Worm (Caenorhabditis elegans) whole organism, L1 larva: ENCODE data around the gene Y75B8A.32.
A peak's percentile ranks its signal among the peaks of the same experiment; 100 is the strongest.

Experiments
- C16A3.4 ChIP-seq: fragments of 150-350 bp; optimal IDR thresholded peaks from 2 replicates; lab custom pipeline; 2014; ENCODE audit warnings: missing biosample characterization, missing genetic modification characterization
- C34B4.2 ChIP-seq: sonication (generic microtip); optimal IDR thresholded peaks from 2 replicates; lab custom pipeline; 2017; ENCODE audit warnings: mild to moderate bottlenecking, missing genetic modification characterization, missing compliant biosample characterization
- alr-1 ChIP-seq: fragments of 200-800 bp; sonication (Bioruptor generic); optimal IDR thresholded peaks from 2 replicates; lab custom pipeline; 2018; ENCODE audit warnings: borderline replicate concordance, mild to moderate bottlenecking, missing genetic modification characterization, missing compliant biosample characterization
- ama-1 ChIP-seq: fragments of 150-350 bp; optimal IDR thresholded peaks from 2 replicates; lab custom pipeline; 2014
- blmp-1 ChIP-seq: fragments of 150-350 bp; optimal IDR thresholded peaks from 2 replicates; lab custom pipeline; 2014; ENCODE audit warnings: missing biosample characterization, missing genetic modification characterization
- ceh-63 ChIP-seq: fragments of 200-800 bp; sonication (Bioruptor generic); optimal IDR thresholded peaks from 2 replicates; lab custom pipeline; 2018; ENCODE audit warnings: mild to moderate bottlenecking, missing genetic modification characterization, missing compliant biosample characterization
- ceh-8 ChIP-seq: fragments of 200-800 bp; sonication (Bioruptor generic); optimal IDR thresholded peaks from 2 replicates; lab custom pipeline; 2018; ENCODE audit warnings: mild to moderate bottlenecking, missing genetic modification characterization, moderate library complexity, missing compliant biosample characterization
- ceh-82 ChIP-seq, 3 experiments: fragments of 150-350 bp in 1 of 3; sonication (generic microtip) in 2 of 3; optimal IDR thresholded peaks; 2 replicates each; lab custom pipeline; 2014 to 2017; ENCODE audit warnings: missing biosample characterization in 3 of 3, missing genetic modification characterization in 3 of 3
- dpl-1 ChIP-seq, 3 experiments: fragments of 150-350 bp in 2 of 3; sonication (generic microtip) in 1 of 3; optimal IDR thresholded peaks; 2 replicates each; lab custom pipeline; 2014 to 2017; ENCODE audit warnings: missing biosample characterization in 3 of 3, missing genetic modification characterization in 3 of 3, missing genetic modification reagents in 3 of 3
- efl-1 ChIP-seq, 4 experiments: fragments of 150-350 bp; optimal IDR thresholded peaks in 3 of 4; peaks in 1 of 4; 1 replicate in 1 of 4; 2 replicates in 3 of 4; lab custom pipeline; 2014; ENCODE audit warnings: missing biosample characterization in 2 of 4, missing genetic modification characterization in 2 of 4, missing genetic modification reagents in 2 of 4
- efl-3 ChIP-seq: fragments of 200-800 bp; sonication (Bioruptor generic); optimal IDR thresholded peaks from 2 replicates; lab custom pipeline; 2018; ENCODE audit warnings: mild to moderate bottlenecking, missing genetic modification characterization, missing compliant biosample characterization
- egl-13 ChIP-seq: sonication (generic microtip); optimal IDR thresholded peaks from 2 replicates; lab custom pipeline; 2016; ENCODE audit warnings: missing genotype, missing genetic modification reagents, missing genetic modification characterization, missing compliant biosample characterization
- egl-27 ChIP-seq, 2 experiments: fragments of 150-350 bp in 1 of 2; sonication (generic microtip); optimal IDR thresholded peaks; 3 replicates each; lab custom pipeline; 2017 to 2018; ENCODE audit warnings: missing biosample characterization in 2 of 2, missing genetic modification characterization in 2 of 2, missing genetic modification reagents in 2 of 2
- elt-2 ChIP-seq: sonication (generic microtip); optimal IDR thresholded peaks from 2 replicates; lab custom pipeline; 2016; ENCODE audit warnings: missing genetic modification characterization, mild to moderate bottlenecking, inconsistent platforms, missing compliant biosample characterization, missing genetic modification reagents
- ets-5 ChIP-seq: fragments of 200-800 bp; sonication (Bioruptor generic); IDR thresholded peaks from 2 replicates; pipeline ENCODE4 v1.3.6; 2022; ENCODE audit warnings: missing genetic modification characterization, missing compliant biosample characterization
- grh-1 ChIP-seq: fragments of 200-800 bp; sonication (Bioruptor generic); IDR thresholded peaks from 2 replicates; pipeline ENCODE4 v1.3.6; 2022; ENCODE audit warnings: missing genetic modification reagents, missing genetic modification characterization, missing compliant biosample characterization
- hlh-17 ChIP-seq: fragments of 200-800 bp; sonication (Bioruptor generic); optimal IDR thresholded peaks from 2 replicates; lab custom pipeline; 2018; ENCODE audit warnings: missing genetic modification characterization, mild to moderate bottlenecking, missing compliant biosample characterization, moderate library complexity, borderline replicate concordance
- hlh-4 ChIP-seq: sonication (generic microtip); optimal IDR thresholded peaks from 2 replicates; lab custom pipeline; 2016; ENCODE audit warnings: mild to moderate bottlenecking, missing genetic modification characterization, missing compliant biosample characterization
- hpl-2 ChIP-seq: fragments of 150-350 bp; optimal IDR thresholded peaks from 2 replicates; lab custom pipeline; 2014; ENCODE audit warnings: missing biosample characterization, missing genetic modification reagents, missing genetic modification characterization
- irx-1 ChIP-seq: sonication (generic microtip); optimal IDR thresholded peaks from 2 replicates; lab custom pipeline; 2016; ENCODE audit warnings: missing genetic modification characterization, missing compliant biosample characterization
- isw-1 ChIP-seq: fragments of 200-800 bp; sonication (Bioruptor generic); IDR thresholded peaks from 2 replicates; pipeline ENCODE4 v1.3.6; 2022; ENCODE audit warnings: missing genetic modification characterization, missing compliant biosample characterization
- jun-1 ChIP-seq: fragments of 150-350 bp; optimal IDR thresholded peaks from 2 replicates; lab custom pipeline; 2014; ENCODE audit warnings: missing biosample characterization, missing genetic modification reagents, missing genetic modification characterization
- lin-13 ChIP-seq: fragments of 150-350 bp; optimal IDR thresholded peaks from 2 replicates; lab custom pipeline; 2014; ENCODE audit warnings: missing biosample characterization, missing genetic modification reagents, missing genetic modification characterization
- lin-14 ChIP-seq: fragments of 200-800 bp; sonication (Bioruptor generic); optimal IDR thresholded peaks from 2 replicates; lab custom pipeline; 2018; ENCODE audit warnings: mild to moderate bottlenecking, missing genetic modification characterization, moderate library complexity, missing compliant biosample characterization
- lin-15B ChIP-seq: fragments of 150-350 bp; sonication (generic microtip); optimal IDR thresholded peaks from 3 replicates; lab custom pipeline; 2014; ENCODE audit warnings: missing biosample characterization, missing genetic modification characterization
- lin-35 ChIP-seq, 2 experiments: fragments of 150-350 bp; optimal IDR thresholded peaks; 2 replicates each; lab custom pipeline; 2014; ENCODE audit warnings: missing biosample characterization in 2 of 2, missing genetic modification characterization in 2 of 2, missing genetic modification reagents in 2 of 2
- lir-3 ChIP-seq: sonication (generic microtip); optimal IDR thresholded peaks from 2 replicates; lab custom pipeline; 2016; ENCODE audit warnings: mild to moderate bottlenecking, missing genetic modification characterization, moderate library complexity, missing compliant biosample characterization; ENCODE audit not compliant: poor library complexity
- lsy-2 ChIP-seq, 2 experiments: fragments of 150-350 bp; optimal IDR thresholded peaks; 2 replicates each; lab custom pipeline; 2014; ENCODE audit warnings: missing biosample characterization in 2 of 2, missing genetic modification characterization in 2 of 2
- mdl-1 ChIP-seq, 2 experiments: fragments of 150-350 bp; optimal IDR thresholded peaks; 2 replicates each; lab custom pipeline; 2014 to 2017; ENCODE audit warnings: missing biosample characterization in 2 of 2, missing genetic modification characterization in 2 of 2, inconsistent platforms in 1 of 2
- mef-2 ChIP-seq: fragments of 150-350 bp; optimal IDR thresholded peaks from 2 replicates; lab custom pipeline; 2014; ENCODE audit warnings: missing biosample characterization, missing genetic modification characterization
- mep-1 ChIP-seq: fragments of 150-350 bp; optimal IDR thresholded peaks from 2 replicates; lab custom pipeline; 2014; ENCODE audit warnings: missing biosample characterization, missing genetic modification characterization
- nhr-11 ChIP-seq: fragments of 150-350 bp; optimal IDR thresholded peaks from 2 replicates; lab custom pipeline; 2014; ENCODE audit warnings: missing biosample characterization, missing genetic modification characterization
- nhr-12 ChIP-seq: sonication (generic microtip); optimal IDR thresholded peaks from 2 replicates; lab custom pipeline; 2017; ENCODE audit warnings: missing biosample characterization, missing genetic modification characterization
- nhr-237 ChIP-seq: fragments of 150-350 bp; optimal IDR thresholded peaks from 2 replicates; lab custom pipeline; 2014; ENCODE audit warnings: missing biosample characterization, missing genetic modification characterization
- nhr-28 ChIP-seq: fragments of 150-350 bp; optimal IDR thresholded peaks from 2 replicates; lab custom pipeline; 2014; ENCODE audit warnings: missing biosample characterization, missing genetic modification characterization
- nhr-47 ChIP-seq: sonication (generic microtip); optimal IDR thresholded peaks from 2 replicates; lab custom pipeline; 2016; ENCODE audit warnings: mild to moderate bottlenecking, missing genetic modification characterization, moderate library complexity, missing compliant biosample characterization
- nhr-71 ChIP-seq: sonication (generic microtip); optimal IDR thresholded peaks from 2 replicates; lab custom pipeline; 2016; ENCODE audit warnings: mild to moderate bottlenecking, missing genetic modification characterization, moderate library complexity, missing compliant biosample characterization
- nhr-77 ChIP-seq: fragments of 150-350 bp; optimal IDR thresholded peaks from 2 replicates; lab custom pipeline; 2014; ENCODE audit warnings: missing biosample characterization, missing genetic modification characterization
- pag-3 ChIP-seq: sonication (generic microtip); optimal IDR thresholded peaks from 2 replicates; lab custom pipeline; 2017; ENCODE audit warnings: missing genetic modification characterization, mild to moderate bottlenecking, missing compliant biosample characterization, antibody characterized with exemption, borderline replicate concordance; ENCODE audit not compliant: insufficient read depth
- pax-3 ChIP-seq: fragments of 200-800 bp; sonication (Bioruptor generic); optimal IDR thresholded peaks from 2 replicates; lab custom pipeline; 2018; ENCODE audit warnings: mild to moderate bottlenecking, missing genetic modification characterization, moderate library complexity, missing compliant biosample characterization
- pqm-1 ChIP-seq: sonication (generic microtip); optimal IDR thresholded peaks from 3 replicates; lab custom pipeline; 2017; ENCODE audit warnings: missing biosample characterization, missing genetic modification characterization
- skn-1 ChIP-seq: fragments of 150-350 bp; optimal IDR thresholded peaks from 2 replicates; lab custom pipeline; 2014; ENCODE audit warnings: missing biosample characterization, missing genetic modification characterization
- snpc-4 ChIP-seq: fragments of 150-350 bp; optimal IDR thresholded peaks from 2 replicates; lab custom pipeline; 2014; ENCODE audit warnings: missing biosample characterization, missing genetic modification characterization
- snu-23 ChIP-seq: sonication (generic microtip); optimal IDR thresholded peaks from 2 replicates; lab custom pipeline; 2016; ENCODE audit warnings: missing genetic modification characterization, missing compliant biosample characterization
- sptf-1 ChIP-seq: fragments of 150-350 bp; optimal IDR thresholded peaks from 2 replicates; lab custom pipeline; 2014; ENCODE audit warnings: missing biosample characterization, missing genetic modification characterization
- sup-37 ChIP-seq: fragments of 200-800 bp; sonication (Bioruptor generic); optimal IDR thresholded peaks from 2 replicates; lab custom pipeline; 2018; ENCODE audit warnings: mild to moderate bottlenecking, missing genetic modification characterization, missing compliant biosample characterization
- tbx-2 ChIP-seq: sonication (generic microtip); optimal IDR thresholded peaks from 2 replicates; lab custom pipeline; 2016; ENCODE audit warnings: missing genetic modification characterization, missing compliant biosample characterization
- unc-130 ChIP-seq: fragments of 150-350 bp; optimal IDR thresholded peaks from 2 replicates; lab custom pipeline; 2017; ENCODE audit warnings: missing biosample characterization, missing genetic modification characterization, inconsistent platforms
- xbp-1 ChIP-seq: sonication (generic microtip); optimal IDR thresholded peaks from 2 replicates; lab custom pipeline; 2016; ENCODE audit warnings: missing genetic modification characterization, missing compliant biosample characterization
- ztf-11 ChIP-seq, 2 experiments: sonication (generic microtip); optimal IDR thresholded peaks; 2 replicates each; lab custom pipeline; 2016 to 2017; ENCODE audit warnings: missing genetic modification characterization in 2 of 2, missing biosample characterization in 1 of 2, missing compliant biosample characterization in 1 of 2

Gene Y75B8A.32

DNA sequence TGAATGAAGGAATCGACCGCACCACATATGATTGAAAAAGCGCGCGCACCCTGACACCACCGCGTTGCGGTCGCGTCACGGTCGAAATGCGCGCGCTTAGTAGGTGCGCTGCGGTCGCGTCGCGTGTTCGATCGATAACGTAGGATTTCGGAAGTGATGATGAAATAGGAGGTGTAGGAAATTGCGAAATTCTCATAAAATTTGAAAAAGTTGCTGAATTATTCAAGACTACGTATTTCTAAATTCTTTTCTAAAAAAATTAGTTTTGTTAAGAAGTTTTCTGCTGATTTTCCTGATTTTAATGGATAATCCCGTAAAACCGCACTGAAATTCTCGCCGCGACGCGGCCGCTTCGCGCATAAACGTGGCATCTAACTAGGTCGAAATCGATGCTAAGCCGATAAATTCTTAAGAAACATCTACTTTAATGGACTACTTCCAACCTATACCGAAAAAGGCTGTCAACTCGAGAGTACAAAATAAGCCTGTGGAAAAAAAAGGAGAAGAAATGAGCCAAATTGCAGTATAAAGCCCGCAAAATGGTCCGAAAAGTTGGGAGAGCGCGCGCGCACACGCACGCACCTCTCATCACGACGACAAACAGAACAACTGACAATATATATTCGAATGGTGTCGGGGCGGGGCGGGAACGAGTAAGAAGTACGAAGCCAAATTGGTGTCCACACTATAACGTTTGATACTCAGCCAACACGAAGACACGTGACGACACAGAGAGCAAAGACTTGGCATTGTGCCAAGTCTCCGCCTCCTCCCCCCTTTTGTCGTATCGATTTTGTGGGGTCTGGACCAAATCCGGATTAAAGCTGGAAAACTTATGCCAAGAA lies 10.3 kb upstream of the Y75B8A.32 start, which contains the start of gene his-72:
Gene his-72, minus strand, starts transcription at position 589 of the 845 bp plus-strand sequence.
- TF ChIP-seq ztf-11 (tag; optimal IDR thresholded peaks at IDR 0.05; lab: Kevin White, UChicago) (peak in 1 of 2 experiments; percentile 60), ceh-82 (tag; optimal IDR thresholded peaks at IDR 0.05; lab: Kevin White, UChicago) (peak in 2 of 3 experiments; percentile 56 to 75), lin-14 (peak; percentile 85), xbp-1 (tag; lab: Kevin White, UChicago) (peak; percentile 29), mef-2 (no peak), nhr-11 (no peak), dpl-1 (GFP tag; optimal IDR thresholded peaks at IDR 0.05; lab: Kevin White, UChicago) (peak; percentile 41 to 62 (median 50)), tbx-2 (peak; percentile 48), lin-15B (tag; lab: Kevin White, UChicago) (no peak), egl-27 (tag; optimal IDR thresholded peaks at IDR 0.05; lab: Kevin White, UChicago) (no peak), sptf-1 (tag; lab: Kevin White, UChicago) (no peak), lsy-2 (tag; optimal IDR thresholded peaks at IDR 0.05; lab: Kevin White, UChicago) (peak; percentile 47 to 53), snpc-4 (tag; lab: Kevin White, UChicago) (no peak), nhr-47 (tag; lab: Kevin White, UChicago) (peak; percentile 66), elt-2 (tag; lab: Kevin White, UChicago) (peak; percentile 31), hpl-2 (GFP tag; lab: Kevin White, UChicago) (no peak), lin-35 (GFP tag; optimal IDR thresholded peaks at IDR 0.05; lab: Kevin White, UChicago) (peak; percentile 46 to 63), pag-3 (tag; lab: Kevin White, UChicago) (no peak), mep-1 (peak; percentile 40), nhr-237 (tag; lab: Kevin White, UChicago) (no peak), pqm-1 (tag; lab: Kevin White, UChicago) (no peak), mdl-1 (tag; optimal IDR thresholded peaks at IDR 0.05; lab: Kevin White, UChicago) (peak; percentile 42 to 47), nhr-77 (no peak), alr-1 (tag; lab: Kevin White, UChicago) (no peak), pax-3 (tag; lab: Kevin White, UChicago) (peak; percentile 46), C34B4.2 (no peak), egl-13 (tag; lab: Kevin White, UChicago) (peak; percentile 25), irx-1 (tag; lab: Kevin White, UChicago) (no peak), jun-1 (tag; lab: Kevin White, UChicago) (peak; percentile 6), ets-5 (GFP tag; lab: Robert Waterston, UW) (no peak), efl-3 (GFP tag; lab: Kevin White, UChicago) (no peak), lin-13 (GFP tag; lab: Kevin White, UChicago) (peak; percentile 59), hlh-4 (tag; lab: Kevin White, UChicago) (no peak), ceh-63 (GFP tag; lab: Kevin White, UChicago) (no peak), skn-1 (no peak), ceh-8 (GFP tag; lab: Kevin White, UChicago) (no peak), nhr-71 (tag; lab: Kevin White, UChicago) (peak; percentile 71), isw-1 (GFP tag; lab: Robert Waterston, UW) (peak; percentile 36), lir-3 (tag; lab: Kevin White, UChicago) (peak; percentile 13), snu-23 (peak; percentile 33), sup-37 (GFP tag; lab: Kevin White, UChicago) (no peak), blmp-1 (tag; lab: Kevin White, UChicago) (no peak), C16A3.4 (tag; lab: Kevin White, UChicago) (no peak), unc-130 (peak; percentile 23), hlh-17 (GFP tag; lab: Kevin White, UChicago) (no peak), ama-1 (lab: Kevin White, UChicago) (no peak), grh-1 (peak; percentile 38; the same call in 1 of the 2 replicates), nhr-28 (tag; lab: Kevin White, UChicago) (no peak), nhr-12 (tag; lab: Kevin White, UChicago) (no peak), efl-1 (optimal IDR thresholded peaks at IDR 0.05; lab: Kevin White, UChicago) (peak; percentile 43 to 56), efl-1 (GFP tag; optimal IDR thresholded peaks at IDR 0.05 in 1 of 2; lab: Kevin White, UChicago) (peak; percentile 54 to 89)
